Fruit fly (Drosophila melanogaster) whole organism, embryonic: ENCODE results near the gene Fkbp59.

ENCODE experiments used
- Antp ChIP-seq: fragments of 200-800 bp; sonication (Bioruptor generic); optimal IDR thresholded peaks from 3 replicates; lab custom pipeline; 2016; ENCODE audit warnings: missing biosample characterization, missing genetic modification characterization
- B-H1 ChIP-seq: fragments of 200-800 bp; sonication (Bioruptor generic); IDR thresholded peaks from 3 replicates; pipeline ENCODE4 v1.3.6; 2022; ENCODE audit warnings: missing biosample characterization, missing genetic modification characterization
- Bteb2 ChIP-seq: fragments of 200-800 bp; sonication (Bioruptor generic); optimal IDR thresholded peaks from 2 replicates; lab custom pipeline; 2016; ENCODE audit warnings: missing biosample characterization, missing genetic modification characterization
- CG10209 ChIP-seq: fragments of 200-800 bp; sonication (Bioruptor generic); optimal IDR thresholded peaks from 3 replicates; lab custom pipeline; 2017; ENCODE audit warnings: missing biosample characterization, mild to moderate bottlenecking, missing genetic modification characterization, missing genetic modification reagents
- CG10654 ChIP-seq: fragments of 200-800 bp; sonication (Bioruptor generic); optimal IDR thresholded peaks from 2 replicates; lab custom pipeline; 2016; ENCODE audit warnings: missing biosample characterization, missing genetic modification characterization
- CG10979 ChIP-seq: fragments of 200-800 bp; sonication (Bioruptor generic); optimal IDR thresholded peaks from 2 replicates; lab custom pipeline; 2018; ENCODE audit warnings: missing biosample characterization, mild to moderate bottlenecking, missing genetic modification characterization, moderate library complexity
- CG11456 ChIP-seq: fragments of 200-800 bp; sonication (Bioruptor generic); IDR thresholded peaks from 3 replicates; pipeline ENCODE4 v1.3.6; 2022; ENCODE audit warnings: missing biosample characterization, missing genetic modification characterization
- CG12299 ChIP-seq: fragments of 200-800 bp; sonication (Bioruptor generic); optimal IDR thresholded peaks from 2 replicates; lab custom pipeline; 2018; ENCODE audit warnings: missing biosample characterization, mild to moderate bottlenecking, missing genetic modification characterization
- CG14710 ChIP-seq: fragments of 200-800 bp; sonication (Bioruptor generic); optimal IDR thresholded peaks from 3 replicates; lab custom pipeline; 2019; ENCODE audit warnings: missing biosample characterization, mild to moderate bottlenecking, missing genetic modification characterization, moderate library complexity
- CG15514 ChIP-seq: fragments of 200-800 bp; sonication (Bioruptor generic); optimal IDR thresholded peaks from 3 replicates; lab custom pipeline; 2017; ENCODE audit warnings: missing biosample characterization, missing genetic modification characterization, mild to moderate bottlenecking, moderate library complexity, missing genetic modification reagents
- CG16779 ChIP-seq: fragments of 200-800 bp; sonication (Bioruptor generic); IDR thresholded peaks from 2 replicates; pipeline ENCODE4 v1.3.6; 2022; ENCODE audit warnings: missing biosample characterization, missing genetic modification characterization
- CG1792 ChIP-seq: fragments of 200-800 bp; sonication (Bioruptor generic); optimal IDR thresholded peaks from 2 replicates; lab custom pipeline; 2016; ENCODE audit warnings: missing biosample characterization, missing genetic modification characterization
- CG31441 ChIP-seq: fragments of 200-800 bp; sonication (Bioruptor generic); IDR thresholded peaks from 2 replicates; pipeline ENCODE4 v1.3.6; 2022; ENCODE audit warnings: missing biosample characterization, missing genetic modification characterization
- CG32772 ChIP-seq: fragments of 200-800 bp; sonication (Bioruptor generic); IDR thresholded peaks from 2 replicates; pipeline ENCODE4 v1.3.6; 2022; ENCODE audit warnings: missing biosample characterization, missing genetic modification characterization
- CG3407 ChIP-seq: fragments of 200-800 bp; sonication (Bioruptor generic); optimal IDR thresholded peaks from 2 replicates; lab custom pipeline; 2018; ENCODE audit warnings: missing biosample characterization, mild to moderate bottlenecking, missing genetic modification characterization
- CG42726 ChIP-seq: fragments of 200-800 bp; sonication (Bioruptor generic); IDR thresholded peaks from 2 replicates; pipeline ENCODE4 v1.3.6; 2022; ENCODE audit warnings: missing biosample characterization, missing genetic modification characterization; ENCODE audit not compliant: partially characterized antibody
- CG4820 ChIP-seq: fragments of 200-800 bp; sonication (Bioruptor generic); optimal IDR thresholded peaks from 3 replicates; lab custom pipeline; 2016; ENCODE audit warnings: missing biosample characterization, missing genetic modification characterization
- CG9817 ChIP-seq: fragments of 200-800 bp; sonication (Bioruptor generic); optimal IDR thresholded peaks from 2 replicates; lab custom pipeline; 2018; ENCODE audit warnings: missing biosample characterization, mild to moderate bottlenecking, missing genetic modification characterization, moderate library complexity
- Camta ChIP-seq: fragments of 200-800 bp; sonication (Bioruptor generic); optimal IDR thresholded peaks from 2 replicates; lab custom pipeline; 2016; ENCODE audit warnings: missing biosample characterization, missing genetic modification characterization
- D ChIP-seq, 2 experiments: fragments of 200-800 bp in 1 of 2; fragments of >200 bp in 1 of 2; sonication (Bioruptor generic) in 1 of 2; optimal IDR thresholded peaks; 2 replicates in 1 of 2; 3 replicates in 1 of 2; lab custom pipeline; 2017; ENCODE audit warnings: mild to moderate bottlenecking in 1 of 2, missing biosample characterization in 1 of 2, missing genetic modification characterization in 1 of 2, missing genetic modification reagents in 1 of 2
- Dbx ChIP-seq: fragments of 200-800 bp; sonication (Bioruptor generic); IDR thresholded peaks from 3 replicates; pipeline ENCODE4 v1.3.6; 2022; ENCODE audit warnings: missing biosample characterization, missing genetic modification characterization
- Doc2 ChIP-seq: fragments of 200-800 bp; sonication (Bioruptor generic); IDR thresholded peaks from 2 replicates; pipeline ENCODE4 v1.3.6; 2022; ENCODE audit warnings: missing biosample characterization, missing genetic modification characterization
- E2f1 ChIP-seq: fragments of 200-800 bp; sonication (Bioruptor generic); IDR thresholded peaks from 2 replicates; pipeline ENCODE4 v1.3.6; 2022; ENCODE audit warnings: missing biosample characterization, missing genetic modification characterization
- HHEX ChIP-seq: fragments of 200-800 bp; sonication (Bioruptor generic); optimal IDR thresholded peaks from 3 replicates; lab custom pipeline; 2017; ENCODE audit warnings: missing biosample characterization, mild to moderate bottlenecking, missing genetic modification characterization, missing genetic modification reagents
- MBD-R2 ChIP-seq: fragments of 200-800 bp; sonication (Bioruptor generic); IDR thresholded peaks from 2 replicates; pipeline ENCODE4 v1.3.6; 2022; ENCODE audit warnings: missing biosample characterization, missing genetic modification characterization
- Mad ChIP-seq: fragments of 200-800 bp; sonication (Bioruptor generic); optimal IDR thresholded peaks from 2 replicates; lab custom pipeline; 2016; ENCODE audit warnings: missing biosample characterization, missing genetic modification characterization
- Oli ChIP-seq: fragments of 200-800 bp; sonication (Bioruptor generic); optimal IDR thresholded peaks from 2 replicates; lab custom pipeline; 2018; ENCODE audit warnings: missing biosample characterization, mild to moderate bottlenecking, missing genetic modification characterization, moderate library complexity
- Xbp1 ChIP-seq: fragments of 200-800 bp; sonication (Bioruptor generic); optimal IDR thresholded peaks from 3 replicates; lab custom pipeline; 2016; ENCODE audit warnings: missing biosample characterization, mild to moderate bottlenecking, missing genetic modification characterization
- aop ChIP-seq: fragments of 200-800 bp; sonication (Bioruptor generic); IDR thresholded peaks from 2 replicates; pipeline ENCODE4 v1.3.6; 2022; ENCODE audit warnings: missing biosample characterization, missing genetic modification characterization
- ara ChIP-seq: fragments of 200-800 bp; sonication (Bioruptor generic); IDR thresholded peaks from 2 replicates; pipeline ENCODE4 v1.3.6; 2022; ENCODE audit warnings: missing biosample characterization, missing genetic modification characterization
- bab2 ChIP-seq: fragments of 200-800 bp; sonication (Bioruptor generic); optimal IDR thresholded peaks from 2 replicates; lab custom pipeline; 2016; ENCODE audit warnings: missing biosample characterization, missing genetic modification characterization
- br ChIP-seq: fragments of >200 bp; optimal IDR thresholded peaks from 2 replicates; lab custom pipeline; 2017
- chif ChIP-seq, 2 experiments: fragments of 200-800 bp; sonication (Bioruptor generic); optimal IDR thresholded peaks; 3 replicates each; lab custom pipeline; 2016; ENCODE audit warnings: missing biosample characterization in 2 of 2, missing genetic modification characterization in 2 of 2
- dpn ChIP-seq, 2 experiments: fragments of 200-800 bp; sonication (Bioruptor generic); optimal IDR thresholded peaks; 3 replicates each; lab custom pipeline; 2016; ENCODE audit warnings: missing biosample characterization in 2 of 2, missing genetic modification characterization in 2 of 2
- emc ChIP-seq: fragments of 200-800 bp; sonication (Bioruptor generic); optimal IDR thresholded peaks from 2 replicates; lab custom pipeline; 2016; ENCODE audit warnings: missing biosample characterization, missing genetic modification characterization
- ewg ChIP-seq: fragments of 200-800 bp; sonication (Bioruptor generic); optimal IDR thresholded peaks from 3 replicates; lab custom pipeline; 2017; ENCODE audit warnings: mild to moderate bottlenecking, missing biosample characterization, missing genetic modification reagents, missing genetic modification characterization
- exex ChIP-seq: fragments of 200-800 bp; sonication (Bioruptor generic); optimal IDR thresholded peaks from 4 replicates; lab custom pipeline; 2018; ENCODE audit warnings: missing biosample characterization, mild to moderate bottlenecking, missing genetic modification characterization, moderate library complexity
- ind ChIP-seq: fragments of 200-800 bp; sonication (Bioruptor generic); optimal IDR thresholded peaks from 3 replicates; lab custom pipeline; 2016; ENCODE audit warnings: missing biosample characterization, missing genetic modification characterization
- jigr1 ChIP-seq: fragments of 200-800 bp; sonication (Bioruptor generic); IDR thresholded peaks from 3 replicates; pipeline ENCODE4 v1.3.6; 2022; ENCODE audit warnings: missing biosample characterization, missing genetic modification characterization
- ken ChIP-seq: fragments of 200-800 bp; sonication (Bioruptor generic); IDR thresholded peaks from 3 replicates; pipeline ENCODE4 v1.3.6; 2022; ENCODE audit warnings: missing biosample characterization, missing genetic modification characterization
- nerfin-1 ChIP-seq: fragments of 200-800 bp; sonication (Bioruptor generic); optimal IDR thresholded peaks from 3 replicates; lab custom pipeline; 2019; ENCODE audit warnings: missing biosample characterization, mild to moderate bottlenecking, missing genetic modification characterization, moderate library complexity
- nmo ChIP-seq: fragments of 200-800 bp; sonication (Bioruptor generic); optimal IDR thresholded peaks from 2 replicates; lab custom pipeline; 2018; ENCODE audit warnings: missing biosample characterization, mild to moderate bottlenecking, missing genetic modification characterization, moderate library complexity
- org-1 ChIP-seq: fragments of 200-800 bp; sonication (Bioruptor generic); optimal IDR thresholded peaks from 2 replicates; lab custom pipeline; 2017; ENCODE audit warnings: missing biosample characterization, missing genetic modification characterization
- pan ChIP-seq, 4 experiments: fragments of >200 bp in 3 of 4; fragments of 200-800 bp in 1 of 4; sonication (Bioruptor generic) in 1 of 4; optimal IDR thresholded peaks in 3 of 4; IDR thresholded peaks in 1 of 4; 2 replicates each; pipeline versions ENCODE4 v1.3.6 to Lab custom; 2017 to 2022; ENCODE audit warnings: missing biosample characterization in 2 of 4, missing genetic modification characterization in 2 of 4, mixed read lengths in 1 of 4
- seq ChIP-seq: fragments of 200-800 bp; sonication (Bioruptor generic); IDR thresholded peaks from 2 replicates; pipeline ENCODE4 v1.3.6; 2022; ENCODE audit warnings: missing biosample characterization, missing genetic modification characterization
- sim ChIP-seq: fragments of 200-800 bp; sonication (Bioruptor generic); IDR thresholded peaks from 2 replicates; pipeline ENCODE4 v1.3.6; 2022; ENCODE audit warnings: missing biosample characterization, missing genetic modification characterization
- stc ChIP-seq: fragments of 200-800 bp; sonication (Bioruptor generic); IDR thresholded peaks from 2 replicates; pipeline ENCODE4 v1.3.6; 2022; ENCODE audit warnings: missing biosample characterization, missing genetic modification characterization
- tgo ChIP-seq: fragments of 200-800 bp; sonication (Bioruptor generic); IDR thresholded peaks from 3 replicates; pipeline ENCODE4 v1.3.6; 2022; ENCODE audit warnings: missing biosample characterization, missing genetic modification characterization
- tna ChIP-seq: fragments of 200-800 bp; sonication (Bioruptor generic); IDR thresholded peaks from 2 replicates; pipeline ENCODE4 v1.3.6; 2022; ENCODE audit warnings: missing biosample characterization, missing genetic modification characterization; ENCODE audit not compliant: partially characterized antibody
- unc-4 ChIP-seq: fragments of 200-800 bp; sonication (Bioruptor generic); IDR thresholded peaks from 2 replicates; pipeline ENCODE4 v1.3.6; 2022; ENCODE audit warnings: missing biosample characterization, missing genetic modification characterization; ENCODE audit not compliant: partially characterized antibody

Fkbp59 gene

DNA sequence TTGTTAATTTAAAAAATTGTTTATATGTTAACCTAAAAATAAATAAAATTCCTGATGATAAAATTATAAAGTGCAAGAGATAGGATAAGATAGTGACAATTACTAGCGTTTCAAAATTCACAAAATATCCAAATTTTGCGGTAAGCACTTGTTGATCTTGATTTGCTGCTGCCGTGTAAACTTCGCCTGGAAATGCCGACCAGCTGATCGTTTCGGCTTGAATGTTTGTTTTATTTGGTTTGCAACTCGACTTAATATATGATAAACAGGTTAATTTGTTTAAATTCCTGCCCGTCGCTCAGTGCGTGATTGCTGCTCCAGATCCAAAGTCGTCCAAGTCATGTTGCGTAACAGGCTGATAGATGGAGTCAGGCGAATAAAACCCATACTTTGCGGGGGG lies 33.6 kb downstream of the Fkbp59 start, which contains the start of gene CG4592 (continued):
- TF ChIP-seq nmo (GFP tag; lab: Kevin White, UChicago) (peak; percentile 56), CG3407 (GFP tag; lab: Kevin White, UChicago) (peak; percentile 21), CG11456 (GFP tag; lab: Robert Waterston, UW) (peak; percentile 73; the same call in 2 of the 3 replicates), tna (GFP tag; lab: Robert Waterston, UW) (no peak), CG10654 (GFP tag; lab: Kevin White, UChicago) (peak; percentile 0), CG9817 (peak; percentile 40), E2f1 (GFP tag; lab: Robert Waterston, UW) (no peak), CG32772 (GFP tag; lab: Robert Waterston, UW) (0 out of 2 replicates have a peak, but pooled peaks have one; percentile 22), jigr1 (GFP tag; lab: Robert Waterston, UW) (no peak), ewg (GFP tag; lab: Kevin White, UChicago) (no peak), CG15514 (GFP tag; lab: Kevin White, UChicago) (peak; percentile 46), dpn (GFP tag; optimal IDR thresholded peaks at IDR 0.05; lab: Kevin White, UChicago) (peak; percentile 24 to 50), CG4820 (GFP tag; lab: Kevin White, UChicago) (peak; percentile 99), Xbp1 (peak; percentile 64), tgo (GFP tag; lab: Robert Waterston, UW) (peak; percentile 63), HHEX (GFP tag; lab: Kevin White, UChicago) (peak; percentile 34), Bteb2 (GFP tag; lab: Kevin White, UChicago) (peak; percentile 28), Dbx (GFP tag; lab: Robert Waterston, UW) (peak; percentile 66; the same call in 2 of the 3 replicates), pan (optimal IDR thresholded peaks at IDR 0.05; lab: Kevin White, UChicago) (no peak), pan (GFP tag; optimal IDR thresholded peaks at IDR 0.05 in 1 of 2, IDR thresholded peaks at IDR 0.05 in 1 of 2) (peak in 1 of 2 experiments; percentile 73), CG12299 (tag; lab: Kevin White, UChicago) (peak; percentile 19), Oli (peak; percentile 33), aop (GFP tag; lab: Robert Waterston, UW) (no peak), Mad (peak; percentile 55), seq (GFP tag; lab: Robert Waterston, UW) (0 out of 2 replicates have a peak, but pooled peaks have one; percentile 30), CG10209 (GFP tag; lab: Kevin White, UChicago) (peak; percentile 58), Doc2 (GFP tag; lab: Robert Waterston, UW) (no peak), exex (tag; lab: Kevin White, UChicago) (peak; percentile 52), stc (GFP tag; lab: Robert Waterston, UW) (0 out of 2 replicates have a peak, but pooled peaks have one; percentile 17), MBD-R2 (GFP tag; lab: Robert Waterston, UW) (peak; percentile 92), Camta (GFP tag; lab: Kevin White, UChicago) (peak; percentile 37), org-1 (GFP tag; lab: Kevin White, UChicago) (no peak), sim (GFP tag; lab: Robert Waterston, UW) (no peak), B-H1 (peak; percentile 21; the same call in 1 of the 3 replicates), CG42726 (GFP tag; lab: Robert Waterston, UW) (no peak), nerfin-1 (tag; lab: Kevin White, UChicago) (no peak), ken (GFP tag; lab: Robert Waterston, UW) (peak; percentile 76; the same call in 2 of the 3 replicates), CG31441 (GFP tag; lab: Robert Waterston, UW) (no peak), Antp (GFP tag; lab: Kevin White, UChicago) (peak; percentile 8), br (no peak), D (optimal IDR thresholded peaks at IDR 0.05; lab: Kevin White, UChicago) (no peak), D (GFP tag; optimal IDR thresholded peaks at IDR 0.05; lab: Kevin White, UChicago) (no peak), unc-4 (GFP tag; lab: Robert Waterston, UW) (0 out of 2 replicates have a peak, but pooled peaks have one; percentile 15), ara (GFP tag; lab: Robert Waterston, UW) (peak; percentile 53; the same call in 1 of the 2 replicates), CG1792 (no peak), ind (GFP tag; lab: Kevin White, UChicago) (peak; percentile 27), bab2 (GFP tag; lab: Kevin White, UChicago) (peak; percentile 22), CG16779 (GFP tag; lab: Robert Waterston, UW) (no peak), CG10979 (tag; lab: Kevin White, UChicago) (peak; percentile 73), CG14710 (tag; lab: Kevin White, UChicago) (peak; percentile 52), chif (GFP tag; optimal IDR thresholded peaks at IDR 0.05; lab: Kevin White, UChicago) (peak; percentile 4 to 42), emc (GFP tag; lab: Kevin White, UChicago) (no peak)
